Worm (Caenorhabditis elegans) whole organism, L3 larva: ENCODE data around the gene K09E9.4.

Experiments used
- R02D3.7 ChIP-seq: fragments of 150-350 bp; optimal IDR thresholded peaks from 2 replicates; lab custom pipeline; 2014; ENCODE audit warnings: missing biosample characterization, missing genetic modification characterization
- ZK546.5 ChIP-seq: sonication (generic microtip); optimal IDR thresholded peaks from 2 replicates; lab custom pipeline; 2017; ENCODE audit warnings: missing biosample characterization, missing genetic modification characterization
- aly-2 ChIP-seq: fragments of 150-350 bp; optimal IDR thresholded peaks from 2 replicates; lab custom pipeline; 2014; ENCODE audit warnings: missing biosample characterization, missing genetic modification characterization
- ama-1 ChIP-seq: fragments of 150-350 bp; optimal IDR thresholded peaks from 2 replicates; lab custom pipeline; 2018
- ceh-16 ChIP-seq: sonication (generic microtip); optimal IDR thresholded peaks from 2 replicates; lab custom pipeline; 2017; ENCODE audit warnings: missing biosample characterization, missing genetic modification characterization
- ceh-28 ChIP-seq: fragments of 150-350 bp; optimal IDR thresholded peaks from 2 replicates; lab custom pipeline; 2014; ENCODE audit warnings: missing biosample characterization, missing genetic modification reagents, missing genetic modification characterization
- ceh-82 ChIP-seq: fragments of 150-350 bp; optimal IDR thresholded peaks from 2 replicates; lab custom pipeline; 2014; ENCODE audit warnings: missing biosample characterization, missing genetic modification characterization
- daf-12 ChIP-seq: fragments of 150-350 bp; optimal IDR thresholded peaks from 2 replicates; lab custom pipeline; 2014; ENCODE audit warnings: missing biosample characterization, missing genetic modification reagents, missing genetic modification characterization
- egl-27 ChIP-seq: sonication (generic microtip); optimal IDR thresholded peaks from 4 replicates; lab custom pipeline; 2017; ENCODE audit warnings: missing biosample characterization, missing genetic modification reagents, missing genetic modification characterization
- elt-2 ChIP-seq: sonication (generic microtip); optimal IDR thresholded peaks from 2 replicates; lab custom pipeline; 2016; ENCODE audit warnings: missing genetic modification reagents, mild to moderate bottlenecking, missing genetic modification characterization, missing compliant biosample characterization
- elt-3 ChIP-seq, 3 experiments: fragments of 150-350 bp in 1 of 3; sonication (generic microtip) in 2 of 3; optimal IDR thresholded peaks; 2 replicates in 2 of 3; 4 replicates in 1 of 3; lab custom pipeline; 2014 to 2017; ENCODE audit warnings: missing biosample characterization in 3 of 3, missing genetic modification characterization in 3 of 3
- fkh-2 ChIP-seq: fragments of 150-350 bp; optimal IDR thresholded peaks from 2 replicates; lab custom pipeline; 2014; ENCODE audit warnings: missing biosample characterization, missing genetic modification reagents, missing genetic modification characterization
- fos-1 ChIP-seq: fragments of 150-350 bp; optimal IDR thresholded peaks from 2 replicates; lab custom pipeline; 2014; ENCODE audit warnings: missing biosample characterization, missing genetic modification characterization
- hmg-11 ChIP-seq: sonication (generic microtip); optimal IDR thresholded peaks from 2 replicates; lab custom pipeline; 2016; ENCODE audit warnings: missing genetic modification characterization, missing compliant biosample characterization
- lin-39 ChIP-seq: fragments of 150-350 bp; optimal IDR thresholded peaks from 2 replicates; lab custom pipeline; 2018; ENCODE audit warnings: missing biosample characterization, missing genetic modification reagents, missing genetic modification characterization
- lsy-12 ChIP-seq: sonication (generic microtip); optimal IDR thresholded peaks from 2 replicates; lab custom pipeline; 2016; ENCODE audit warnings: mild to moderate bottlenecking, missing genetic modification characterization, missing compliant biosample characterization
- mdl-1 ChIP-seq: fragments of 150-350 bp; optimal IDR thresholded peaks from 2 replicates; lab custom pipeline; 2014; ENCODE audit warnings: missing biosample characterization, missing genetic modification characterization
- nfya-1 ChIP-seq: sonication (generic microtip); optimal IDR thresholded peaks from 2 replicates; lab custom pipeline; 2017; ENCODE audit warnings: missing genetic modification characterization, mild to moderate bottlenecking, missing compliant biosample characterization, antibody characterized with exemption, moderate library complexity; ENCODE audit not compliant: insufficient read depth
- nhr-11 ChIP-seq: fragments of 150-350 bp; optimal IDR thresholded peaks from 2 replicates; lab custom pipeline; 2014; ENCODE audit warnings: missing biosample characterization, missing genetic modification characterization
- nhr-12 ChIP-seq: fragments of 150-350 bp; optimal IDR thresholded peaks from 2 replicates; lab custom pipeline; 2014; ENCODE audit warnings: missing biosample characterization, missing genetic modification characterization
- nhr-23 ChIP-seq: fragments of 150-350 bp; optimal IDR thresholded peaks from 2 replicates; lab custom pipeline; 2014; ENCODE audit warnings: missing biosample characterization, missing genetic modification reagents, missing genetic modification characterization
- nhr-237 ChIP-seq: fragments of 150-350 bp; optimal IDR thresholded peaks from 2 replicates; lab custom pipeline; 2014; ENCODE audit warnings: missing biosample characterization, missing genetic modification characterization
- nhr-25 ChIP-seq: sonication (generic microtip); optimal IDR thresholded peaks from 2 replicates; lab custom pipeline; 2017; ENCODE audit warnings: missing biosample characterization, missing genetic modification characterization
- nhr-28 ChIP-seq: fragments of 150-350 bp; optimal IDR thresholded peaks from 2 replicates; lab custom pipeline; 2014; ENCODE audit warnings: missing biosample characterization, missing genetic modification characterization
- nhr-43 ChIP-seq: sonication (generic microtip); optimal IDR thresholded peaks from 2 replicates; lab custom pipeline; 2016; ENCODE audit warnings: mild to moderate bottlenecking, missing genetic modification characterization, missing compliant biosample characterization; ENCODE audit not compliant: poor library complexity, severe bottlenecking
- nhr-76 ChIP-seq: fragments of 150-350 bp; sonication (generic microtip); optimal IDR thresholded peaks from 5 replicates; lab custom pipeline; 2014; ENCODE audit warnings: missing biosample characterization, missing genetic modification characterization
- nhr-77 ChIP-seq: fragments of 150-350 bp; optimal IDR thresholded peaks from 2 replicates; lab custom pipeline; 2014; ENCODE audit warnings: missing biosample characterization, missing genetic modification characterization
- pqm-1 ChIP-seq: fragments of 150-350 bp; optimal IDR thresholded peaks from 2 replicates; lab custom pipeline; 2017; ENCODE audit warnings: missing biosample characterization, missing genetic modification characterization, inconsistent platforms
- sea-2 ChIP-seq: fragments of 150-350 bp; sonication (generic microtip); optimal IDR thresholded peaks from 4 replicates; lab custom pipeline; 2014; ENCODE audit warnings: missing biosample characterization, missing genetic modification reagents, missing genetic modification characterization
- skn-1 ChIP-seq: fragments of 150-350 bp; optimal IDR thresholded peaks from 2 replicates; lab custom pipeline; 2014; ENCODE audit warnings: missing biosample characterization, missing genetic modification characterization
- snpc-4 ChIP-seq: fragments of 150-350 bp; optimal IDR thresholded peaks from 2 replicates; lab custom pipeline; 2014; ENCODE audit warnings: missing biosample characterization, missing genetic modification characterization
- tbx-2 ChIP-seq: sonication (generic microtip); optimal IDR thresholded peaks from 2 replicates; lab custom pipeline; 2016; ENCODE audit warnings: mild to moderate bottlenecking, missing genetic modification characterization, missing compliant biosample characterization
- unc-39 ChIP-seq: sonication (generic microtip); optimal IDR thresholded peaks from 4 replicates; lab custom pipeline; 2017; ENCODE audit warnings: missing biosample characterization, missing genetic modification characterization
- unc-62 ChIP-seq: fragments of 150-350 bp; sonication (generic microtip); optimal IDR thresholded peaks from 4 replicates; lab custom pipeline; 2014; ENCODE audit warnings: missing biosample characterization, missing genetic modification reagents, missing genetic modification characterization
- ztf-11 ChIP-seq: fragments of 150-350 bp; optimal IDR thresholded peaks from 2 replicates; lab custom pipeline; 2014; ENCODE audit warnings: missing biosample characterization, missing genetic modification characterization
- ztf-4 ChIP-seq: fragments of 150-350 bp; optimal IDR thresholded peaks from 2 replicates; lab custom pipeline; 2014; ENCODE audit warnings: missing biosample characterization, missing genetic modification characterization

The K09E9.4 gene

DNA sequence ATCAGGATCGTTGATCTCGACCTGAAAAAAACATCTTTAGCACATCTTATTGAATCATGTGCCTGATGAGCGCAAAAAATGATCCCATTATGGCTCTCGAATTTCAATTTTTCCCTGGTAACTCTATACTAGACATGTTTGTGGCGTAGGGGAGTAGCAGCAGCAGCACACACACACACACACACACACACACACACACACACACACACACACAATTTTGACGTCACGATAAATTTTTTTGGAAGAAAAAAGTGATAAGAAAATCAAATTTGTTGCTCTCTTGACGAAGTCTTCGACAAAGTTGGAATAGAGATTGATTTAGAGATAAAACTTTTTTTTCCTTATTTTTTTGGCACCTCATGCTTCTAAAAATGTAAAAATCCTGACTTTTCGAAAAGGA, 625 bp downstream of the K09E9.4 start:
- TF ChIP-seq nhr-23 (tag; lab: Kevin White, UChicago) (no peak), elt-2 (tag; lab: Kevin White, UChicago) (peak; percentile 60), nhr-28 (no peak), tbx-2 (no peak), mdl-1 (no peak), egl-27 (no peak), unc-39 (tag; lab: Kevin White, UChicago) (no peak), ztf-11 (tag; lab: Kevin White, UChicago) (no peak), ceh-82 (tag; lab: Kevin White, UChicago) (no peak), elt-3 (tag; optimal IDR thresholded peaks at IDR 0.05; lab: Kevin White, UChicago) (no peak), nhr-12 (tag; lab: Kevin White, UChicago) (no peak), aly-2 (tag; lab: Kevin White, UChicago) (no peak), lsy-12 (tag; lab: Kevin White, UChicago) (no peak), fkh-2 (no peak), nhr-11 (tag; lab: Kevin White, UChicago) (no peak), pqm-1 (tag; lab: Kevin White, UChicago) (peak; percentile 16), skn-1 (tag; lab: Kevin White, UChicago) (no peak), ztf-4 (tag; lab: Kevin White, UChicago) (no peak), ama-1 (lab: Kevin White, UChicago) (no peak), R02D3.7 (tag; lab: Kevin White, UChicago) (no peak), nfya-1 (tag; lab: Kevin White, UChicago) (peak; percentile 18)

DNA sequence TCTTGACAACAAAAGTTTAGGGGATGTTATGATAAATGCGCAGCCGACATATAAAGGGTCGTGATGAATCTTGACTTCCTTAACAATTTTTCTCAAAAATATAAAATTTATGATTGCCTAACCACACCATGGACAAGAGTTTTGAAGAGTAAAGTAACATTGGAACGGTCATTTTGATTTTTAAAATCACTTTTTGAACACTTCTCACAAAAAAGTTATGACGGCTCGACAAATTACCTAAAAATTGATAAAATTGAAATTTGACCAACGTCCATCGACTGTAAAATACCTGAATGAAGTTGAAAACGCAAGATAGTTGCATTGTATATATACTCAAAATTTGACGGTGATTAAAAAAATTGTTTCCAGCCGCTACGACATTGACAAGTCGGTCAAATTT, 1.3 kb downstream of the K09E9.4 start:
- no peak for TF ChIP-seq ceh-16 (tag; lab: Kevin White, UChicago)
- no peak for TF ChIP-seq nhr-11 (tag; lab: Kevin White, UChicago)
- no peak for TF ChIP-seq nhr-28
- TF ChIP-seq nhr-25 (tag; lab: Kevin White, UChicago), result no peak
- TF ChIP-seq unc-62, result no peak
- TF ChIP-seq ztf-4 (tag; lab: Kevin White, UChicago), result no peak
- TF ChIP-seq ceh-28 (tag; lab: Kevin White, UChicago), result no peak
- TF ChIP-seq snpc-4 (tag; lab: Kevin White, UChicago), result no peak
- no peak for TF ChIP-seq pqm-1 (tag; lab: Kevin White, UChicago)

DNA sequence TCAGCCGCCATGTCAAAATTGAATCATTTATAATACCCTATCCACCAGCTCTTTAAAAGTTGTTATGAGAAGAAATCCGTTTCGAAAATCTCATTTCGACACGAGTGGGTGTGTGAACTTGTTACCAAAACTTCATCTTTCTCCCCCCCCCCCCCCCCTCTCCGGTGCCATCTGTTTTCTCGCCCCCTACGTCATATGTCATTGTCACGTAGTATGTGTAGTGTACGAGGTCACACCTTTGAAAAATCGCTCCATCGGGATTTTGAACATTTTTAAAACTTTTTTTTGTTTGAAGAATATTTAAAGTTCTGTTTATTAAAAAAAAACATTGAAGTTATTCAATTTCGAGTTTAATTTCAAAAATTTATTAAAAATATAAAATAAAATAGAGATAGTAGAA, 2.4 kb downstream of the K09E9.4 start:
- TF ChIP-seq nhr-28 (no peak), lin-39 (peak; percentile 36), nhr-23 (tag; lab: Kevin White, UChicago) (no peak), daf-12 (no peak), nhr-11 (tag; lab: Kevin White, UChicago) (no peak), ama-1 (lab: Kevin White, UChicago) (no peak), lsy-12 (tag; lab: Kevin White, UChicago) (no peak), nhr-77 (tag; lab: Kevin White, UChicago) (no peak)

- TF ChIP-seq unc-39 (tag; lab: Kevin White, UChicago) (no peak), unc-62 (peak; percentile 48), ZK546.5 (tag; lab: Kevin White, UChicago) (no peak), nhr-237 (tag; lab: Kevin White, UChicago) (no peak), lsy-12 (tag; lab: Kevin White, UChicago) (no peak), ama-1 (lab: Kevin White, UChicago) (no peak), nhr-25 (tag; lab: Kevin White, UChicago) (peak; percentile 36), nhr-23 (tag; lab: Kevin White, UChicago) (peak; percentile 38), ceh-28 (tag; lab: Kevin White, UChicago) (no peak), nhr-43 (peak; percentile 12)
Measured at ce11 chrX:15626119-15626850, 4.0 kb downstream of the K09E9.4 start.

ce11 chrX:15622041-15622440, 8.2 kb downstream of the K09E9.4 start:
- no peak for TF ChIP-seq elt-3 (tag; optimal IDR thresholded peaks at IDR 0.05; lab: Kevin White, UChicago)
- no peak for TF ChIP-seq sea-2 (GFP tag; lab: Kevin White, UChicago)
- TF ChIP-seq nhr-77 (tag; lab: Kevin White, UChicago), result no peak
- TF ChIP-seq ztf-4 (tag; lab: Kevin White, UChicago), result no peak
- TF ChIP-seq ztf-11 (tag; lab: Kevin White, UChicago), result no peak
- TF ChIP-seq hmg-11 (tag; lab: Kevin White, UChicago), result no peak
- TF ChIP-seq fos-1 (tag; lab: Kevin White, UChicago), result no peak
- no peak for TF ChIP-seq tbx-2
- TF ChIP-seq mdl-1, result no peak
- TF ChIP-seq elt-2 (tag; lab: Kevin White, UChicago), result peak; percentile 65
- TF ChIP-seq nhr-76 (tag; lab: Kevin White, UChicago), result no peak
- TF ChIP-seq nhr-11 (tag; lab: Kevin White, UChicago), result no peak
- no peak for TF ChIP-seq ceh-82 (tag; lab: Kevin White, UChicago)
- no peak for TF ChIP-seq nhr-28
- TF ChIP-seq pqm-1 (tag; lab: Kevin White, UChicago), result peak; percentile 46
- TF ChIP-seq, all 47 proteins: peak for 2
